Worm (Caenorhabditis elegans): Measurements from ENCODE around the gene ifd-1.

ifd-1 gene

DNA sequence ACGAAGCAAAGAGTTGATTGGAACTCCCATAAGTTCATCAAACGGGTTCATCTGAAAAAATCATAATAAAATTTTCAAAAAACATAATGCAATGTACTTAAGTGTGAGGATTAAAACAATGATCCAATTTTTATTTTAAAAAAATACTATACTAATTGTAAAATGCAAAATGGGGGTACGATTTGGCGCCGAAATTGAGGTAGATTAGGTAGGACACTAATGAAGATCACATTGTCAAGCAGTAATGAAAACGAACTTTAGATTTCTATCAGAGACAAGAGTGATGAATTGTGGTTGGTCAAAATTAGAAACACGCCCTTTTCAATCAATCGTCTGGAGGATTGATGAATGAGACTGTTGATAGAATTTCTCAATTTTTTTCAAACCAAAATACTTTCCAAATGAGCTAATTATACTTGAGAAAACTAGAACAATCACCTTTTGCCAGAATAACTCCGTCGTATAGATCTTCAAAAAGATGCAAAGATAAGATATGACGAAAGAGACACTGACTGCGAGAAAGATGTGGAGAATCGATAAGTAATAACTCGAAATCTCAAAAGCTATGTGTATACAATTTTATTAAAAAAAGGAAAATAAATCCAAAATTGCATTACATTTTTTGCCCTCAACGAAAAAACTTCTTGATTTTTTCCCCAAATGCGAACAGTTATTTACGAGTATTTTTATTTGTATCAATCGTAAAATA is 33.8 kb upstream of the ifd-1 start, which contains the start of gene C06E2.5:
Gene C06E2.5, minus strand, starts transcription at position 51 of the 709 bp plus-strand sequence.
- TF ChIP-seq unc-39 (tag; optimal IDR thresholded peaks at IDR 0.05): no peak
- peak; percentile 95 for TF ChIP-seq elt-1 (tag; optimal IDR thresholded peaks at IDR 0.05)
- no peak for TF ChIP-seq ztf-11 (tag; optimal IDR thresholded peaks at IDR 0.05)
- TF ChIP-seq nhr-43 (tag; optimal IDR thresholded peaks at IDR 0.05; ENCODE audit: poor library complexity, severe bottlenecking): no peak
- TF ChIP-seq nhr-12 (tag; optimal IDR thresholded peaks at IDR 0.05): no peak
- no peak for TF ChIP-seq ztf-4 (tag; optimal IDR thresholded peaks at IDR 0.05)
- no peak for TF ChIP-seq elt-2 (tag; optimal IDR thresholded peaks at IDR 0.05)
- no peak for TF ChIP-seq nhr-25 (tag; optimal IDR thresholded peaks at IDR 0.05)
- TF ChIP-seq unc-62 (GFP tag; optimal IDR thresholded peaks at IDR 0.05): no peak
- no peak for TF ChIP-seq nhr-237 (tag; optimal IDR thresholded peaks at IDR 0.05)
- no peak for TF ChIP-seq nhr-11 (tag; optimal IDR thresholded peaks at IDR 0.05)
- TF ChIP-seq ceh-16 (tag; optimal IDR thresholded peaks at IDR 0.05): no peak
- TF ChIP-seq ceh-28 (tag; optimal IDR thresholded peaks at IDR 0.05): no peak
- TF ChIP-seq nhr-67 (tag; optimal IDR thresholded peaks at IDR 0.05): no peak
- TF ChIP-seq egl-5 (tag; optimal IDR thresholded peaks at IDR 0.05): no peak
- TF ChIP-seq nhr-23 (tag; optimal IDR thresholded peaks at IDR 0.05): peak; percentile 16

DNA sequence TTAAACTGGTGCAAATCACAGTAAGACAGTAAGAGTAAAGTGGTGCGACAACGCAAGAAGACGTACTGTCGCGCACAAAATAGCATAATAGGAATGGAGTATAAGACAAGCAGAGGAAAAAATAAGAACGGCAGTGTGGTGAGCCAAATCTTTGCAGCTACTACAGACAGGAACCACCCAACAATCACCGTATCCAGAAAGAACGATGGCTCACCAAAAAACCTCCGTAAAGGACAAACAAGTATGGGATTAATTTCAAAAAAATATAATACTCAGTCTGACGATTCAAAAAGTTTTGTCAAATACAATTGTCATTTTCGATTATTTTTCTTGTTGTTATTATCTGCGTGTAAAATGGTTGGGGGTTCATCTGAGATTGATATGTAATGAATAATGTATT is 30.2 kb upstream of the ifd-1 start:
- TF ChIP-seq snpc-4 (tag; optimal IDR thresholded peaks at IDR 0.05) (no peak), elt-1 (tag; optimal IDR thresholded peaks at IDR 0.05) (no peak), jun-1 (tag; optimal IDR thresholded peaks at IDR 0.05) (no peak), nfya-1 (tag; optimal IDR thresholded peaks at IDR 0.05; ENCODE audit: insufficient read depth) (no peak), elt-2 (tag; optimal IDR thresholded peaks at IDR 0.05) (no peak), ztf-11 (tag; optimal IDR thresholded peaks at IDR 0.05) (no peak), nhr-43 (tag; optimal IDR thresholded peaks at IDR 0.05; ENCODE audit: poor library complexity, severe bottlenecking) (no peak), ceh-82 (tag; optimal IDR thresholded peaks at IDR 0.05) (no peak), daf-12 (tag; optimal IDR thresholded peaks at IDR 0.05) (no peak), fkh-2 (tag; optimal IDR thresholded peaks at IDR 0.05) (no peak), skn-1 (tag; optimal IDR thresholded peaks at IDR 0.05) (no peak), nhr-237 (tag; optimal IDR thresholded peaks at IDR 0.05) (no peak), sea-2 (GFP tag; optimal IDR thresholded peaks at IDR 0.05) (no peak), ceh-16 (tag; optimal IDR thresholded peaks at IDR 0.05) (no peak), nhr-77 (tag; optimal IDR thresholded peaks at IDR 0.05) (no peak), tbx-2 (tag; optimal IDR thresholded peaks at IDR 0.05) (no peak), R02D3.7 (tag; optimal IDR thresholded peaks at IDR 0.05) (no peak), fos-1 (tag; optimal IDR thresholded peaks at IDR 0.05) (no peak), nhr-76 (tag; optimal IDR thresholded peaks at IDR 0.05) (no peak)

ce11 chrX:8853524-8853923 is 29.3 kb upstream of the ifd-1 start, which contains the start of gene sprp-4:
Gene sprp-4 (minus strand): TSS chrX:8853624.
- TF ChIP-seq nhr-28 (tag; optimal IDR thresholded peaks at IDR 0.05) (no peak), nhr-76 (tag; optimal IDR thresholded peaks at IDR 0.05) (no peak), egl-5 (tag; optimal IDR thresholded peaks at IDR 0.05) (no peak), pqm-1 (tag; optimal IDR thresholded peaks at IDR 0.05) (no peak), mdl-1 (tag; optimal IDR thresholded peaks at IDR 0.05) (no peak), hmg-11 (tag; optimal IDR thresholded peaks at IDR 0.05) (no peak), nhr-67 (tag; optimal IDR thresholded peaks at IDR 0.05) (no peak), jun-1 (tag; optimal IDR thresholded peaks at IDR 0.05) (no peak), elt-2 (tag; optimal IDR thresholded peaks at IDR 0.05) (no peak), ztf-4 (tag; optimal IDR thresholded peaks at IDR 0.05) (no peak), nhr-237 (tag; optimal IDR thresholded peaks at IDR 0.05) (no peak), elt-1 (tag; optimal IDR thresholded peaks at IDR 0.05) (no peak), snpc-4 (tag; optimal IDR thresholded peaks at IDR 0.05) (no peak), elt-3 (tag; optimal IDR thresholded peaks at IDR 0.05) (no peak), lin-15B (tag; optimal IDR thresholded peaks at IDR 0.05) (no peak), ztf-11 (tag; optimal IDR thresholded peaks at IDR 0.05) (no peak), nhr-23 (tag; optimal IDR thresholded peaks at IDR 0.05) (no peak), nhr-12 (tag; optimal IDR thresholded peaks at IDR 0.05) (no peak), fkh-10 (GFP tag; optimal IDR thresholded peaks at IDR 0.05) (no peak), lsy-12 (tag; optimal IDR thresholded peaks at IDR 0.05) (no peak)
